Fruit fly (Drosophila melanogaster) Kc167 (cell line): ENCODE data around the gene RtcB.

ENCODE experiments used
- Myc ChIP-seq: fragments of >200 bp; optimal IDR thresholded peaks from 2 replicates; lab custom pipeline; 2017; ENCODE audit warnings: missing external identifiers
- h ChIP-seq: fragments of >200 bp; optimal IDR thresholded peaks from 3 replicates; lab custom pipeline; 2018; ENCODE audit warnings: missing external identifiers
- insv ChIP-seq: fragments of >200 bp; optimal IDR thresholded peaks from 3 replicates; lab custom pipeline; 2018; ENCODE audit warnings: missing external identifiers
- psq ChIP-seq: fragments of >200 bp; optimal IDR thresholded peaks from 2 replicates; lab custom pipeline; 2017; ENCODE audit warnings: missing external identifiers
- ttk ChIP-seq: sonication (Bioruptor generic); optimal IDR thresholded peaks from 2 replicates; lab custom pipeline; 2017; ENCODE audit warnings: missing external identifiers

DNA sequence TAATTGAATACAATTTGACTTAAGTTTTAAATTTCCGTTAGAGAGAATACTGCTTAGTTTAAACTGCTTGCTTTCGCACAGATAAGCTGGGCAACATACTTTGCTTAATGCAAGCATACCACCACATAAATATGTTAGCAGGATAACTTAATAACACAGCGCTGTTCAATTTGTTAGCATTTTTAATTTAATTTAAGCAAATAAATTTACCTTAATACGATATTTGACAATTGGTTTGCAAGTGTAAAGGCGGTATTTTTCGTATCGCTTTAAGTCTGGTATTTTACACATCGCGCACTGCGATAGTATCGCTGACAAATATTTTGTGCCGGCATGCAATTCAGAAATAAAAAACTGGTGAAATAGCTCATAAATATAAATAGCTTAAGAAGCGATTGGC lies at the start of gene RtcB:
- no peak for TF ChIP-seq ttk (lab: Kevin White, UChicago)
- TF ChIP-seq insv = no peak
- no peak for TF ChIP-seq h (lab: Kevin White, UChicago)
- no peak for TF ChIP-seq psq
- no peak for TF ChIP-seq Myc (lab: Kevin White, UChicago)
